Fruit fly (Drosophila melanogaster): Measurements from ENCODE around the gene Samuel.

DNA sequence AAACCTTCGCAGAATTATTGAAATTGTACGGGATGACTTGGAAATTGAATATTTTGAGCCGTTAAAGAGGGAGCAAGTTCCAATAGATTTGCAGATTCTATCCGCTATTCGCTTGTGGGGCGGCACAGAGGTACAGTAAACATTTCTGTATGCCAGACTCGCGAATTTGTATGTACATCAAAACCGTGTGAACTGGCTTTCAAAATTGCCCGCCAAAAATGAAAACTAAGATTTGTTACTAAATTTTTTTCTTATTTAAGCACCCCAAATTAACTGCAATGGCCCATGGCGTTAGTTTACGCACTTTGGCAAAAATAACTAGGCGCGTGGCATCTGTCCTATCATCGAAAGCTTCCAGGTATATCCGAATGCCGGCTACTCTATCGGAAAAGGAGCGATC is 78.8 kb downstream of the Samuel start:
- TF ChIP-seq CG15479 (GFP tag; optimal IDR thresholded peaks at IDR 0.05) (no peak), grau (tag; optimal IDR thresholded peaks at IDR 0.05) (no peak), Rfx (GFP tag; IDR thresholded peaks at IDR 0.05) (no peak), HLH4C (GFP tag; IDR thresholded peaks at IDR 0.05; ENCODE audit: partially characterized antibody) (no peak), CG6854 (GFP tag; optimal IDR thresholded peaks at IDR 0.05) (no peak), CG33557 (GFP tag; optimal IDR thresholded peaks at IDR 0.05) (no peak)

Data from whole organism, embryonic.